Worm (Caenorhabditis elegans) whole organism, early embryonic: ENCODE data around the gene bet-2.

ENCODE experiments used
- B0310.2 ChIP-seq: sonication (generic microtip); optimal IDR thresholded peaks from 2 replicates; lab custom pipeline; 2016; ENCODE audit warnings: mild to moderate bottlenecking, missing genetic modification characterization, missing compliant biosample characterization
- aly-1 ChIP-seq: sonication (generic microtip); optimal IDR thresholded peaks from 2 replicates; lab custom pipeline; 2016; ENCODE audit warnings: missing genetic modification characterization, missing compliant biosample characterization
- ama-1 ChIP-seq: fragments of 150-350 bp; optimal IDR thresholded peaks from 2 replicates; lab custom pipeline; 2014
- hmbx-1 ChIP-seq: sonication (generic microtip); optimal IDR thresholded peaks from 2 replicates; lab custom pipeline; 2016; ENCODE audit warnings: mild to moderate bottlenecking, missing genetic modification characterization, missing compliant biosample characterization
- tbx-11 ChIP-seq: fragments of 200-800 bp; sonication (Bioruptor generic); IDR thresholded peaks from 2 replicates; pipeline ENCODE4 v1.3.6; 2022; ENCODE audit warnings: missing genetic modification characterization, missing compliant biosample characterization
- tbx-37 ChIP-seq: fragments of 200-800 bp; sonication (Bioruptor generic); conservative IDR thresholded peaks from 2 replicates; pipeline ENCODE4 v1.3.6; 2022; ENCODE audit warnings: missing genetic modification reagents, missing genetic modification characterization, missing compliant biosample characterization

- no peak for TF ChIP-seq aly-1
- no peak for TF ChIP-seq ama-1 (lab: Kevin White, UChicago)
- TF ChIP-seq tbx-37 (GFP tag; lab: Robert Waterston, UW) = no peak
- no peak for TF ChIP-seq tbx-11 (GFP tag; lab: Robert Waterston, UW)
- TF ChIP-seq B0310.2 (tag; lab: Kevin White, UChicago) = no peak
- no peak for TF ChIP-seq hmbx-1
Observed at ce11 chrX:10553048-10553447, 16.0 kb upstream of the bet-2 start.
